Fruit fly (Drosophila melanogaster) whole organism, pupa: ENCODE results near the gene CG17544.

Source experiments
- CG32121 ChIP-seq: fragments of 200-800 bp; sonication (Bioruptor generic); IDR thresholded peaks from 2 replicates; pipeline ENCODE4 v1.3.6; 2022; ENCODE audit warnings: missing biosample characterization, missing genetic modification characterization
- CG34367 ChIP-seq: fragments of 200-800 bp; sonication (Bioruptor generic); optimal IDR thresholded peaks from 2 replicates; lab custom pipeline; 2018; ENCODE audit warnings: missing biosample characterization, mild to moderate bottlenecking, missing genetic modification characterization
- CG4496 ChIP-seq: fragments of 200-800 bp; sonication (Bioruptor generic); IDR thresholded peaks from 3 replicates; pipeline ENCODE4 v1.3.6; 2022; ENCODE audit warnings: missing biosample characterization, missing genetic modification characterization
- D1 ChIP-seq: fragments of 200-800 bp; sonication (Bioruptor generic); optimal IDR thresholded peaks from 2 replicates; lab custom pipeline; 2018; ENCODE audit warnings: missing biosample characterization, mild to moderate bottlenecking, missing genetic modification characterization, moderate library complexity
- Pif1A ChIP-seq: fragments of 200-800 bp; sonication (Bioruptor generic); optimal IDR thresholded peaks from 3 replicates; lab custom pipeline; 2016; ENCODE audit warnings: missing biosample characterization, missing genetic modification characterization
- Pif1B ChIP-seq: fragments of 200-800 bp; sonication (Bioruptor generic); optimal IDR thresholded peaks from 3 replicates; lab custom pipeline; 2016; ENCODE audit warnings: missing biosample characterization, missing genetic modification characterization

- TF ChIP-seq CG34367 (tag; lab: Kevin White, UChicago) (no peak), D1 (tag; lab: Kevin White, UChicago) (no peak), CG4496 (no peak), Pif1A (GFP tag; lab: Kevin White, UChicago) (no peak), Pif1B (no peak), CG32121 (GFP tag; lab: Robert Waterston, UW) (no peak)
Measured at dm6 chr2L:19378620-19379019, 19.7 kb downstream of the CG17544 start.
